Fruit fly (Drosophila melanogaster) whole organism, embryonic: ENCODE measurements around the gene CG9030.

Experiments
- Blimp-1 ChIP-seq: fragments of 200-800 bp; sonication (Bioruptor generic); optimal IDR thresholded peaks from 3 replicates; lab custom pipeline; 2018; ENCODE audit warnings: missing biosample characterization, missing genetic modification characterization, mild to moderate bottlenecking, moderate library complexity, missing genetic modification reagents
- BtbVII ChIP-seq: fragments of 200-800 bp; sonication (Bioruptor generic); optimal IDR thresholded peaks from 3 replicates; lab custom pipeline; 2017; ENCODE audit warnings: missing biosample characterization, mild to moderate bottlenecking, missing genetic modification characterization
- CG11093 ChIP-seq: fragments of 200-800 bp; sonication (Bioruptor generic); IDR thresholded peaks from 3 replicates; pipeline ENCODE4 v1.3.6; 2022; ENCODE audit warnings: missing biosample characterization, missing genetic modification characterization
- CG11504 ChIP-seq: fragments of 200-800 bp; sonication (Bioruptor generic); optimal IDR thresholded peaks from 3 replicates; lab custom pipeline; 2019; ENCODE audit warnings: missing biosample characterization, mild to moderate bottlenecking, missing genetic modification characterization, moderate library complexity
- CG11723 ChIP-seq: fragments of 200-800 bp; sonication (Bioruptor generic); optimal IDR thresholded peaks from 2 replicates; lab custom pipeline; 2017; ENCODE audit warnings: missing biosample characterization, mild to moderate bottlenecking, missing genetic modification characterization
- CG12104 ChIP-seq: fragments of 200-800 bp; sonication (Bioruptor generic); optimal IDR thresholded peaks from 3 replicates; lab custom pipeline; 2016; ENCODE audit warnings: missing biosample characterization, missing genetic modification characterization
- CG12236 ChIP-seq: fragments of 200-800 bp; sonication (Bioruptor generic); optimal IDR thresholded peaks from 2 replicates; lab custom pipeline; 2016; ENCODE audit warnings: missing biosample characterization, missing genetic modification characterization
- CG14050 ChIP-seq: fragments of 200-800 bp; sonication (Bioruptor generic); IDR thresholded peaks from 3 replicates; pipeline ENCODE4 v1.3.6; 2022; ENCODE audit warnings: missing biosample characterization, missing genetic modification characterization
- CG16815 ChIP-seq: fragments of 200-800 bp; sonication (Bioruptor generic); optimal IDR thresholded peaks from 3 replicates; lab custom pipeline; 2017; ENCODE audit warnings: missing biosample characterization, mild to moderate bottlenecking, missing genetic modification characterization
- CG17186 ChIP-seq: fragments of 200-800 bp; sonication (Bioruptor generic); optimal IDR thresholded peaks from 3 replicates; lab custom pipeline; 2017; ENCODE audit warnings: missing biosample characterization, missing genetic modification reagents, missing genetic modification characterization
- CG2199 ChIP-seq: fragments of 200-800 bp; sonication (Bioruptor generic); IDR thresholded peaks from 3 replicates; pipeline ENCODE4 v1.3.6; 2022; ENCODE audit warnings: missing biosample characterization, missing genetic modification characterization
- CG30020 ChIP-seq: fragments of 200-800 bp; optimal IDR thresholded peaks from 2 replicates; lab custom pipeline; 2019; ENCODE audit warnings: missing biosample characterization, mild to moderate bottlenecking, missing genetic modification characterization, moderate library complexity
- CG33213 ChIP-seq: fragments of 200-800 bp; sonication (Bioruptor generic); optimal IDR thresholded peaks from 3 replicates; lab custom pipeline; 2016; ENCODE audit warnings: missing biosample characterization, missing genetic modification characterization
- CG34224 ChIP-seq: fragments of 200-800 bp; sonication (Bioruptor generic); IDR thresholded peaks from 3 replicates; pipeline ENCODE4 v1.3.6; 2022; ENCODE audit warnings: missing biosample characterization, missing genetic modification characterization; ENCODE audit not compliant: partially characterized antibody
- CG34376 ChIP-seq: fragments of 200-800 bp; sonication (Bioruptor generic); optimal IDR thresholded peaks from 2 replicates; lab custom pipeline; 2018; ENCODE audit warnings: missing biosample characterization, mild to moderate bottlenecking, missing genetic modification characterization
- CG4424 ChIP-seq: fragments of 200-800 bp; sonication (Bioruptor generic); optimal IDR thresholded peaks from 3 replicates; lab custom pipeline; 2016; ENCODE audit warnings: missing biosample characterization, missing genetic modification characterization
- CG4820 ChIP-seq: fragments of 200-800 bp; sonication (Bioruptor generic); optimal IDR thresholded peaks from 3 replicates; lab custom pipeline; 2016; ENCODE audit warnings: missing biosample characterization, missing genetic modification characterization
- CG6791 ChIP-seq: fragments of 200-800 bp; sonication (Bioruptor generic); IDR thresholded peaks from 3 replicates; pipeline ENCODE4 v1.3.6; 2022; ENCODE audit warnings: missing biosample characterization, missing genetic modification characterization; ENCODE audit not compliant: partially characterized antibody
- CG7839 ChIP-seq: fragments of 200-800 bp; sonication (Bioruptor generic); optimal IDR thresholded peaks from 3 replicates; lab custom pipeline; 2018; ENCODE audit warnings: missing biosample characterization, mild to moderate bottlenecking, missing genetic modification characterization, moderate library complexity
- CG9609 ChIP-seq: fragments of 200-800 bp; sonication (Bioruptor generic); optimal IDR thresholded peaks from 3 replicates; lab custom pipeline; 2016; ENCODE audit warnings: missing biosample characterization, missing genetic modification characterization
- CG9797 ChIP-seq: fragments of 200-800 bp; sonication (Bioruptor generic); optimal IDR thresholded peaks from 3 replicates; lab custom pipeline; 2018; ENCODE audit warnings: missing biosample characterization, mild to moderate bottlenecking, missing genetic modification characterization
- GATAe ChIP-seq: fragments of 200-800 bp; sonication (Bioruptor generic); conservative IDR thresholded peaks from 2 replicates; pipeline ENCODE4 v1.3.6; 2022; ENCODE audit warnings: missing biosample characterization, missing genetic modification characterization
- Gug ChIP-seq: fragments of 200-800 bp; sonication (Bioruptor generic); IDR thresholded peaks from 4 replicates; pipeline ENCODE4 v1.3.6; 2022; ENCODE audit warnings: missing biosample characterization, missing genetic modification characterization
- HLH4C ChIP-seq: fragments of 200-800 bp; sonication (Bioruptor generic); IDR thresholded peaks from 3 replicates; pipeline ENCODE4 v1.3.6; 2022; ENCODE audit warnings: missing biosample characterization, missing genetic modification characterization; ENCODE audit not compliant: partially characterized antibody
- Hr78 ChIP-seq, 2 experiments: fragments of 200-800 bp in 1 of 2; fragments of >200 bp in 1 of 2; sonication (Bioruptor generic) in 1 of 2; optimal IDR thresholded peaks; 2 replicates each; lab custom pipeline; 2017 to 2019; ENCODE audit warnings: missing biosample characterization in 2 of 2, missing genetic modification characterization in 2 of 2, mild to moderate bottlenecking in 1 of 2, moderate library complexity in 1 of 2
- MBD-R2 ChIP-seq: fragments of 200-800 bp; sonication (Bioruptor generic); IDR thresholded peaks from 2 replicates; pipeline ENCODE4 v1.3.6; 2022; ENCODE audit warnings: missing biosample characterization, missing genetic modification characterization
- NC2α ChIP-seq: fragments of 200-800 bp; sonication (Bioruptor generic); optimal IDR thresholded peaks from 2 replicates; lab custom pipeline; 2016; ENCODE audit warnings: missing biosample characterization, missing genetic modification characterization
- NK7.1 ChIP-seq: fragments of 200-800 bp; sonication (Bioruptor generic); optimal IDR thresholded peaks from 3 replicates; lab custom pipeline; 2016; ENCODE audit warnings: missing biosample characterization, missing genetic modification characterization
- Poxn ChIP-seq: fragments of 200-800 bp; sonication (Bioruptor generic); IDR thresholded peaks from 2 replicates; pipeline ENCODE4 v1.3.6; 2022; ENCODE audit warnings: missing biosample characterization, missing genetic modification characterization
- Spps ChIP-seq: fragments of 200-800 bp; sonication (Bioruptor generic); optimal IDR thresholded peaks from 2 replicates; lab custom pipeline; 2018; ENCODE audit warnings: missing biosample characterization, mild to moderate bottlenecking, missing genetic modification characterization
- Vsx1 ChIP-seq: fragments of 200-800 bp; sonication (Bioruptor generic); optimal IDR thresholded peaks from 2 replicates; lab custom pipeline; 2017; ENCODE audit warnings: missing biosample characterization, mild to moderate bottlenecking, missing genetic modification characterization, missing genetic modification reagents
- aop ChIP-seq: fragments of 200-800 bp; sonication (Bioruptor generic); IDR thresholded peaks from 2 replicates; pipeline ENCODE4 v1.3.6; 2022; ENCODE audit warnings: missing biosample characterization, missing genetic modification characterization
- br ChIP-seq: fragments of >200 bp; optimal IDR thresholded peaks from 2 replicates; lab custom pipeline; 2017
- croc ChIP-seq: fragments of 200-800 bp; sonication (Bioruptor generic); conservative IDR thresholded peaks from 3 replicates; pipeline ENCODE4 v1.3.6; 2022; ENCODE audit warnings: missing biosample characterization, missing genetic modification characterization
- dan ChIP-seq: fragments of 200-800 bp; sonication (Bioruptor generic); IDR thresholded peaks from 2 replicates; pipeline ENCODE4 v1.3.6; 2022; ENCODE audit warnings: missing biosample characterization, missing genetic modification characterization
- dm ChIP-seq: fragments of 200-800 bp; sonication (Bioruptor generic); optimal IDR thresholded peaks from 3 replicates; lab custom pipeline; 2016; ENCODE audit warnings: missing biosample characterization, missing genetic modification characterization
- dmrt11E ChIP-seq: fragments of 200-800 bp; sonication (Bioruptor generic); optimal IDR thresholded peaks from 3 replicates; lab custom pipeline; 2018; ENCODE audit warnings: missing biosample characterization, mild to moderate bottlenecking, missing genetic modification characterization, moderate library complexity
- fd64A ChIP-seq: fragments of 200-800 bp; sonication (Bioruptor generic); optimal IDR thresholded peaks from 3 replicates; lab custom pipeline; 2018; ENCODE audit warnings: missing biosample characterization, mild to moderate bottlenecking, missing genetic modification characterization
- gro ChIP-seq: fragments of 200-800 bp; sonication (Bioruptor generic); optimal IDR thresholded peaks from 2 replicates; lab custom pipeline; 2016; ENCODE audit warnings: missing biosample characterization, missing genetic modification characterization
- mld ChIP-seq: fragments of 200-800 bp; sonication (Bioruptor generic); IDR thresholded peaks from 3 replicates; pipeline ENCODE4 v1.3.6; 2022; ENCODE audit warnings: missing biosample characterization, missing genetic modification characterization; ENCODE audit not compliant: partially characterized antibody
- nerfin-2 ChIP-seq: fragments of 200-800 bp; sonication (Bioruptor generic); IDR thresholded peaks from 2 replicates; pipeline ENCODE4 v1.3.6; 2022; ENCODE audit warnings: missing biosample characterization, missing genetic modification characterization; ENCODE audit not compliant: partially characterized antibody
- p53 ChIP-seq: fragments of 200-800 bp; sonication (Bioruptor generic); optimal IDR thresholded peaks from 2 replicates; lab custom pipeline; 2016; ENCODE audit warnings: missing biosample characterization, missing genetic modification characterization
- pnt ChIP-seq: fragments of 200-800 bp; sonication (Bioruptor generic); optimal IDR thresholded peaks from 3 replicates; lab custom pipeline; 2016; ENCODE audit warnings: missing biosample characterization, missing genetic modification characterization
- sens ChIP-seq: fragments of 200-800 bp; sonication (Bioruptor generic); peaks from one replicate; lab custom pipeline; 2016; ENCODE audit warnings: missing biosample characterization, missing genetic modification characterization
- shn ChIP-seq: fragments of 200-800 bp; sonication (Bioruptor generic); optimal IDR thresholded peaks from 3 replicates; lab custom pipeline; 2016; ENCODE audit warnings: missing biosample characterization, missing genetic modification characterization
- unpg ChIP-seq: fragments of 200-800 bp; sonication (Bioruptor generic); optimal IDR thresholded peaks from 3 replicates; lab custom pipeline; 2018; ENCODE audit warnings: missing biosample characterization, mild to moderate bottlenecking, missing genetic modification characterization, moderate library complexity
- wek ChIP-seq: fragments of 200-800 bp; sonication (Bioruptor generic); optimal IDR thresholded peaks from 3 replicates; lab custom pipeline; 2018; ENCODE audit warnings: missing biosample characterization, mild to moderate bottlenecking, missing genetic modification characterization, moderate library complexity
- zfh1 ChIP-seq: fragments of 200-800 bp; sonication (Bioruptor generic); IDR thresholded peaks from 3 replicates; pipeline ENCODE4 v1.3.6; 2022; ENCODE audit warnings: missing biosample characterization, missing genetic modification characterization

The CG9030 gene

DNA sequence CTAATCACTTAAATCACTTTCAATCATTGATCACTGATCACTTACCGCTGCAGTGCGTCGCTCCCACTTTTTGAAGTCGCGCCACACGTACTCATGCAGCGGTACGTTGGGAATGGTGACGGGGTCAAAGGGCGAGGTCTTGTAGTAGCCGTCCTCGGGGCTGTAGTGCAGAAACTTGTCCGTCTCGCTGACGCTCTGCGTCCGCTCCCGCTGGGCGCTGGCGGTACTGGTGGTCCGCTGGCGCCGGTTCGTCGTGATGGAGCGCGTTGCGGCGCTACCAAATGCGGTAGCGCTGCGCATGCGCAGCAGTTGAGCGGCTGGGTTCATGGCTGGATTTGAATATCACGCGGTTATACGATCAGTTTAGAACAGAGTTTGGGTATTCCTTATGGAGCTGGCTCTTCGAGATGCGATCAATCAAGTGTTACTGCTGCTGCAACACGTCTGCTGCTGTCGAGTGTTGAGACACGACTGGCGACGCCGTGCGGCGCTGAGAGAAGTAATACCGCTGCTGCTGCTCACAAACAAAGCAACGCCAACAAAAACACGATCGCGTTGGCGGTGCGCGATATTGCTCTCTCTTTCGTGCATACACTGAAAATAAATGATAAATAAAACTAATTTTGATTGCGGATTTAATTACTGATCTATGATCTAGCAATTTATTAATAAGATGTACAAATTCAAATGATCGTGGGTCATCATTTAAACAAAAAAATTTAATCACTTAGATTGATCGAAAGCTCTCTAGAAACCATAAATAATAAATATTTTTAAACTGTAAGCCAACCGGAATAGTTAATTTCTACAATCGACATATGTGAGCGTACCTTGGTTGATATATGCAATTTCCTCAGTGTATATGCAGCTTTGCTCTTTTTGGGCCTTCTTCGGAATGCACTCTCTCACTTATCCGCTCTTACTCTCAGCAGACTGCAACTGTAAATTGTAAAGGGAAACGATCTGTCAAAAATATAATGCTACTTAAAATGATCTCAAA lies 4.3 kb downstream of the CG9030 start (continued):
- TF ChIP-seq aop (GFP tag; lab: Robert Waterston, UW) = 0 out of 2 replicates have a peak, but pooled peaks have one; percentile 25
- peak; percentile 96 for TF ChIP-seq Spps (tag; lab: Kevin White, UChicago)
- peak; percentile 76 for TF ChIP-seq fd64A (GFP tag; lab: Kevin White, UChicago)
- TF ChIP-seq dm = peak; percentile 35
- TF ChIP-seq CG9609 (GFP tag; lab: Kevin White, UChicago) = peak; percentile 73
- TF ChIP-seq dmrt11E (tag; lab: Kevin White, UChicago) = peak; percentile 98
- TF ChIP-seq CG33213 (GFP tag; lab: Kevin White, UChicago) = peak; percentile 58
- TF ChIP-seq mld = no peak
- no peak for TF ChIP-seq Poxn (GFP tag; lab: Robert Waterston, UW)
- peak; percentile 86 for TF ChIP-seq CG11093 (GFP tag; lab: Robert Waterston, UW)
- TF ChIP-seq CG4820 (GFP tag; lab: Kevin White, UChicago) = peak; percentile 92
- peak; percentile 78 for TF ChIP-seq shn (GFP tag; lab: Kevin White, UChicago)
- TF ChIP-seq CG34376 (GFP tag; lab: Kevin White, UChicago) = peak; percentile 29
- peak; percentile 58; the same call in 3 of the 4 replicates for TF ChIP-seq Gug (GFP tag; lab: Robert Waterston, UW)
- TF ChIP-seq CG16815 (GFP tag; lab: Kevin White, UChicago) = peak; percentile 94
- peak; percentile 96 for TF ChIP-seq CG11504 (tag; lab: Kevin White, UChicago)
- peak; percentile 95 for TF ChIP-seq unpg (GFP tag; lab: Kevin White, UChicago)
- TF ChIP-seq dan (GFP tag; lab: Robert Waterston, UW) = peak; percentile 73; the same call in 1 of the 2 replicates
- TF ChIP-seq Blimp-1 = peak; percentile 92
- TF ChIP-seq CG6791 = peak; percentile 53; the same call in 1 of the 3 replicates
- TF ChIP-seq CG4424 (GFP tag; lab: Kevin White, UChicago) = peak; percentile 94
- TF ChIP-seq CG12236 = peak; percentile 83
- TF ChIP-seq Vsx1 = peak; percentile 72
- no peak for TF ChIP-seq nerfin-2
- no peak for TF ChIP-seq CG34224 (GFP tag; lab: Robert Waterston, UW)
- TF ChIP-seq p53 (GFP tag; lab: Kevin White, UChicago) = peak; percentile 29
- TF ChIP-seq CG30020 (tag; lab: Kevin White, UChicago) = peak; percentile 88
- TF ChIP-seq CG11723 (GFP tag; lab: Kevin White, UChicago) = peak; percentile 91
- peak; percentile 77 for TF ChIP-seq CG17186 (GFP tag; lab: Kevin White, UChicago)
- peak; percentile 58 for TF ChIP-seq wek
- peak; percentile 29; the same call in 1 of the 2 replicates for TF ChIP-seq GATAe
- TF ChIP-seq gro (GFP tag; lab: Kevin White, UChicago) = peak; percentile 46
- no peak for TF ChIP-seq br
- peak; percentile 99 for TF ChIP-seq sens (GFP tag; lab: Kevin White, UChicago)
- TF ChIP-seq CG14050 (GFP tag; lab: Robert Waterston, UW) = peak; percentile 86
- TF ChIP-seq CG7839 (tag; lab: Kevin White, UChicago) = peak; percentile 95
- peak; percentile 95 for TF ChIP-seq croc (GFP tag; lab: Robert Waterston, UW)
- peak; percentile 32 for TF ChIP-seq CG9797 (GFP tag; lab: Kevin White, UChicago)
- TF ChIP-seq CG12104 (GFP tag; lab: Kevin White, UChicago) = peak; percentile 90
- TF ChIP-seq MBD-R2 (GFP tag; lab: Robert Waterston, UW) = no peak
- TF ChIP-seq NK7.1 (GFP tag; lab: Kevin White, UChicago) = peak; percentile 72
- TF ChIP-seq BtbVII = peak; percentile 86
- TF ChIP-seq zfh1 = peak; percentile 94
- peak; percentile 80 for TF ChIP-seq pnt (GFP tag; lab: Kevin White, UChicago)
- TF ChIP-seq HLH4C (GFP tag; lab: Robert Waterston, UW) = peak; percentile 35; the same call in 1 of the 3 replicates
- peak in 1 of 2 experiments; percentile 93 for TF ChIP-seq Hr78 (GFP tag; optimal IDR thresholded peaks at IDR 0.05; lab: Kevin White, UChicago)
- TF ChIP-seq CG2199 = no peak
- peak; percentile 80 for TF ChIP-seq NC2α (GFP tag; lab: Kevin White, UChicago)
